Worm (Caenorhabditis elegans) whole organism, L1 larva: Measurements from ENCODE around the gene far-2.

Experiments
- Y116A8C.19 ChIP-seq: sonication (generic microtip); optimal IDR thresholded peaks from 2 replicates; lab custom pipeline; 2016; ENCODE audit warnings: missing compliant biosample characterization, missing genetic modification characterization, borderline replicate concordance
- blmp-1 ChIP-seq: fragments of 150-350 bp; optimal IDR thresholded peaks from 2 replicates; lab custom pipeline; 2014; ENCODE audit warnings: missing biosample characterization, missing genetic modification characterization
- ceh-82 ChIP-seq, 3 experiments: fragments of 150-350 bp in 1 of 3; sonication (generic microtip) in 2 of 3; optimal IDR thresholded peaks; 2 replicates each; lab custom pipeline; 2014 to 2017; ENCODE audit warnings: missing biosample characterization in 3 of 3, missing genetic modification characterization in 3 of 3
- dpl-1 ChIP-seq, 3 experiments: fragments of 150-350 bp in 2 of 3; sonication (generic microtip) in 1 of 3; optimal IDR thresholded peaks; 2 replicates each; lab custom pipeline; 2014 to 2017; ENCODE audit warnings: missing biosample characterization in 3 of 3, missing genetic modification characterization in 3 of 3, missing genetic modification reagents in 3 of 3
- dsc-1 ChIP-seq: sonication (generic microtip); optimal IDR thresholded peaks from 2 replicates; lab custom pipeline; 2016; ENCODE audit warnings: mild to moderate bottlenecking, missing genetic modification characterization, missing compliant biosample characterization
- efl-1 ChIP-seq, 4 experiments: fragments of 150-350 bp; optimal IDR thresholded peaks in 3 of 4; peaks in 1 of 4; 1 replicate in 1 of 4; 2 replicates in 3 of 4; lab custom pipeline; 2014; ENCODE audit warnings: missing biosample characterization in 2 of 4, missing genetic modification characterization in 2 of 4, missing genetic modification reagents in 2 of 4
- efl-3 ChIP-seq: fragments of 200-800 bp; sonication (Bioruptor generic); optimal IDR thresholded peaks from 2 replicates; lab custom pipeline; 2018; ENCODE audit warnings: mild to moderate bottlenecking, missing genetic modification characterization, missing compliant biosample characterization
- elt-2 ChIP-seq: sonication (generic microtip); optimal IDR thresholded peaks from 2 replicates; lab custom pipeline; 2016; ENCODE audit warnings: missing genetic modification characterization, mild to moderate bottlenecking, inconsistent platforms, missing compliant biosample characterization, missing genetic modification reagents
- fkh-10 ChIP-seq: sonication (generic microtip); optimal IDR thresholded peaks from 2 replicates; lab custom pipeline; 2017; ENCODE audit warnings: missing biosample characterization, missing genetic modification reagents, missing genetic modification characterization
- fkh-4 ChIP-seq: sonication (generic microtip); optimal IDR thresholded peaks from 2 replicates; lab custom pipeline; 2016; ENCODE audit warnings: missing compliant biosample characterization, missing genetic modification characterization, borderline replicate concordance
- fkh-8 ChIP-seq: sonication (generic microtip); optimal IDR thresholded peaks from 2 replicates; lab custom pipeline; 2016; ENCODE audit warnings: mild to moderate bottlenecking, missing genetic modification characterization, missing compliant biosample characterization
- fos-1 ChIP-seq: fragments of 150-350 bp; optimal IDR thresholded peaks from 2 replicates; lab custom pipeline; 2014; ENCODE audit warnings: missing biosample characterization, missing genetic modification characterization
- hlh-4 ChIP-seq: sonication (generic microtip); optimal IDR thresholded peaks from 2 replicates; lab custom pipeline; 2016; ENCODE audit warnings: mild to moderate bottlenecking, missing genetic modification characterization, missing compliant biosample characterization
- hpl-2 ChIP-seq: fragments of 150-350 bp; optimal IDR thresholded peaks from 2 replicates; lab custom pipeline; 2014; ENCODE audit warnings: missing biosample characterization, missing genetic modification reagents, missing genetic modification characterization
- irx-1 ChIP-seq: sonication (generic microtip); optimal IDR thresholded peaks from 2 replicates; lab custom pipeline; 2016; ENCODE audit warnings: missing genetic modification characterization, missing compliant biosample characterization
- isw-1 ChIP-seq: fragments of 200-800 bp; sonication (Bioruptor generic); IDR thresholded peaks from 2 replicates; pipeline ENCODE4 v1.3.6; 2022; ENCODE audit warnings: missing genetic modification characterization, missing compliant biosample characterization
- lin-14 ChIP-seq: fragments of 200-800 bp; sonication (Bioruptor generic); optimal IDR thresholded peaks from 2 replicates; lab custom pipeline; 2018; ENCODE audit warnings: mild to moderate bottlenecking, missing genetic modification characterization, moderate library complexity, missing compliant biosample characterization
- lin-35 ChIP-seq, 2 experiments: fragments of 150-350 bp; optimal IDR thresholded peaks; 2 replicates each; lab custom pipeline; 2014; ENCODE audit warnings: missing biosample characterization in 2 of 2, missing genetic modification characterization in 2 of 2, missing genetic modification reagents in 2 of 2
- lin-39 ChIP-seq: fragments of 150-350 bp; optimal IDR thresholded peaks from 2 replicates; lab custom pipeline; 2014; ENCODE audit warnings: missing biosample characterization, missing genetic modification reagents, missing genetic modification characterization
- lsy-2 ChIP-seq, 2 experiments: fragments of 150-350 bp; optimal IDR thresholded peaks; 2 replicates each; lab custom pipeline; 2014; ENCODE audit warnings: missing biosample characterization in 2 of 2, missing genetic modification characterization in 2 of 2
- mab-9 ChIP-seq: fragments of 200-800 bp; sonication (Bioruptor generic); IDR thresholded peaks from 2 replicates; pipeline ENCODE4 v1.3.6; 2022; ENCODE audit warnings: missing genetic modification reagents, missing genetic modification characterization, missing compliant biosample characterization
- nhr-12 ChIP-seq: sonication (generic microtip); optimal IDR thresholded peaks from 2 replicates; lab custom pipeline; 2017; ENCODE audit warnings: missing biosample characterization, missing genetic modification characterization
- nhr-19 ChIP-seq: fragments of 200-800 bp; sonication (Bioruptor generic); conservative IDR thresholded peaks from 2 replicates; pipeline ENCODE4 v1.3.6; 2022; ENCODE audit warnings: missing genetic modification characterization, missing compliant biosample characterization
- nhr-47 ChIP-seq: sonication (generic microtip); optimal IDR thresholded peaks from 2 replicates; lab custom pipeline; 2016; ENCODE audit warnings: mild to moderate bottlenecking, missing genetic modification characterization, moderate library complexity, missing compliant biosample characterization
- nhr-71 ChIP-seq: sonication (generic microtip); optimal IDR thresholded peaks from 2 replicates; lab custom pipeline; 2016; ENCODE audit warnings: mild to moderate bottlenecking, missing genetic modification characterization, moderate library complexity, missing compliant biosample characterization
- nhr-85 ChIP-seq: sonication (generic microtip); peaks from one replicate; lab custom pipeline; 2016; ENCODE audit warnings: missing genetic modification characterization, inconsistent platforms, missing compliant biosample characterization
- nhr-90 ChIP-seq: sonication (generic microtip); optimal IDR thresholded peaks from 2 replicates; lab custom pipeline; 2016; ENCODE audit warnings: mild to moderate bottlenecking, missing genetic modification characterization, missing compliant biosample characterization; ENCODE audit not compliant: poor library complexity
- pax-3 ChIP-seq: fragments of 200-800 bp; sonication (Bioruptor generic); optimal IDR thresholded peaks from 2 replicates; lab custom pipeline; 2018; ENCODE audit warnings: mild to moderate bottlenecking, missing genetic modification characterization, moderate library complexity, missing compliant biosample characterization
- sup-37 ChIP-seq: fragments of 200-800 bp; sonication (Bioruptor generic); optimal IDR thresholded peaks from 2 replicates; lab custom pipeline; 2018; ENCODE audit warnings: mild to moderate bottlenecking, missing genetic modification characterization, missing compliant biosample characterization
- swsn-7 ChIP-seq: sonication (generic microtip); optimal IDR thresholded peaks from 2 replicates; lab custom pipeline; 2016; ENCODE audit warnings: missing genetic modification characterization, missing compliant biosample characterization
- unc-30 ChIP-seq: sonication (generic microtip); optimal IDR thresholded peaks from 2 replicates; lab custom pipeline; 2017; ENCODE audit warnings: missing biosample characterization, missing genetic modification characterization
- unc-62 ChIP-seq: fragments of 150-350 bp; optimal IDR thresholded peaks from 2 replicates; lab custom pipeline; 2014; ENCODE audit warnings: missing biosample characterization, missing genetic modification reagents, missing genetic modification characterization
- vab-15 ChIP-seq: sonication (generic microtip); optimal IDR thresholded peaks from 2 replicates; lab custom pipeline; 2017; ENCODE audit warnings: missing genotype, mild to moderate bottlenecking, missing genetic modification characterization, missing compliant biosample characterization
- zag-1 ChIP-seq: fragments of 150-350 bp; optimal IDR thresholded peaks from 2 replicates; lab custom pipeline; 2014; ENCODE audit warnings: missing biosample characterization, missing genetic modification characterization
- ztf-4 ChIP-seq: fragments of 150-350 bp; optimal IDR thresholded peaks from 2 replicates; lab custom pipeline; 2014; ENCODE audit warnings: missing biosample characterization, missing genetic modification characterization

Gene far-2

DNA sequence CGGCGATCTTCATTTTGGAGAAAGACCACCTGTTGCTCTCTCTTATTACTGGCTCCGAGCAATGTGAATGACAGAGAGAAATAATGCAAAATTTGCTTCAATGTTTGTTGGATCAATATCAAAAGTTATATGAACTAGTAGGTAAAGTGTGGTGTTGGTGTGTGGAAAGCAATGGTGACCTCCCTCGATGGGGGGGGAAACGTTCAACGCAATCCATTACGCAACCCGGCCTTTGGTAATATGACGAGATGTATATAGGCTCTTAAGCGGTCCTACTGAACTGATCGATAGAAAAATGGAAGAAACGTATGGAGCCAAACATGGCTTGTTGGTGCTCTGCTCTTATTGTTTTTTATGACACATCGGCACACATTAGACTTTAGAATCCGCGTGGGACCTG is 28.1 kb downstream of the far-2 start:
- TF ChIP-seq lin-39 = no peak
- TF ChIP-seq unc-30 = no peak
- no peak for TF ChIP-seq mab-9 (GFP tag; lab: Robert Waterston, UW)
- TF ChIP-seq zag-1 (tag; lab: Kevin White, UChicago) = no peak
- no peak for TF ChIP-seq nhr-90
- no peak for TF ChIP-seq pax-3 (tag; lab: Kevin White, UChicago)
- TF ChIP-seq lsy-2 (tag; optimal IDR thresholded peaks at IDR 0.05; lab: Kevin White, UChicago) = no peak
- TF ChIP-seq efl-1 (optimal IDR thresholded peaks at IDR 0.05; lab: Kevin White, UChicago) = no peak
- peak in 1 of 2 experiments; percentile 83 for TF ChIP-seq efl-1 (GFP tag; optimal IDR thresholded peaks at IDR 0.05 in 1 of 2; lab: Kevin White, UChicago)
- no peak for TF ChIP-seq nhr-71 (tag; lab: Kevin White, UChicago)

DNA sequence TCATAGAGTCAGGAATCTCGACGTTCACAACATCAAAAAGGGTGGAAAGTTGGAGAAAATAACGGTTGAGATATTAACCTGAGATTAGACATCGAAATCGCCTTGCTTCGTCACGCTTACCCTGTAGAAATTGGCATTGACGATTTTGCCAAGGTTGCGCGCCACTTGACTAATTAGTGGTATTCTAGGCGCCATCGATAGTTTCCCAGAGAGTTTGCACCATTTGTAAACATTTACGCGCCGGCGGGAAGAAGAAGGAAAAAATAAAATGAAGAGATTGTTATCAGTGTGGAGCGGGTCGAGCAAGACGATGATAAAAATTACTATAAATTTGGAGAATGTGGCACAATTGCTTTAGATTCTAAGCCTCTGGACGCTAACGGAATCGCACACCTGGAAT is 28.6 kb downstream of the far-2 start:
- TF ChIP-seq blmp-1 (peak; percentile 46), fos-1 (no peak), dsc-1 (tag; lab: Kevin White, UChicago) (no peak), lin-14 (GFP tag; lab: Kevin White, UChicago) (peak; percentile 22), efl-3 (GFP tag; lab: Kevin White, UChicago) (no peak), nhr-85 (tag; lab: Kevin White, UChicago) (peak; percentile 53), elt-2 (peak; percentile 28)

DNA sequence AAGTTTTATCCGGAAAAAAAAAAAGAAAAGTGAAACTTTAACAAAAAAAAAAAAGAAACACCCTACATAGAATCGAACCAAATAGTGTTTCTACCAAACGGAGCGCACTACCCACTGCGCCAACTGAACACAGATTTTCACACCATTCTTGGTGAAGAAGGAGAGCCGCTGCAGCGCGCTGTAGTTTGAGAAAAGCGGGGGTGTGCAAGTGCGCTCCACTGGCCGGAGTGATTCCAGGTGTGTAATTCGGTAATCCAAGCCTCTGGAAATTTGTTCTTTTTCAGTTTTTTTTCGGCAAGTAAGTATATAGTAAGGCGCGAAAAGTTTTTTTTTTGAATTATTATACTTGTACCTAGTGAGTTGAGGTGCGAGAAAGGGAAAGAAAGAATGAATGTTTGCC is 29.3 kb downstream of the far-2 start:
- TF ChIP-seq lsy-2 (tag; optimal IDR thresholded peaks at IDR 0.05; lab: Kevin White, UChicago) (peak in 1 of 2 experiments; percentile 19), efl-1 (optimal IDR thresholded peaks at IDR 0.05; lab: Kevin White, UChicago) (peak in 1 of 2 experiments; percentile 25), efl-1 (GFP tag; optimal IDR thresholded peaks at IDR 0.05 in 1 of 2; lab: Kevin White, UChicago) (peak in 1 of 2 experiments; percentile 10), nhr-47 (peak; percentile 12), fkh-8 (tag; lab: Kevin White, UChicago) (peak; percentile 16), nhr-71 (tag; lab: Kevin White, UChicago) (peak; percentile 27), dpl-1 (GFP tag; optimal IDR thresholded peaks at IDR 0.05; lab: Kevin White, UChicago) (peak in 1 of 3 experiments; percentile 11), isw-1 (GFP tag; lab: Robert Waterston, UW) (peak; percentile 21; the same call in 1 of the 2 replicates), lin-14 (GFP tag; lab: Kevin White, UChicago) (peak; percentile 10)
- TF ChIP-seq, all 84 proteins: peak for 8; not testable (repeated sequence) for 76

DNA sequence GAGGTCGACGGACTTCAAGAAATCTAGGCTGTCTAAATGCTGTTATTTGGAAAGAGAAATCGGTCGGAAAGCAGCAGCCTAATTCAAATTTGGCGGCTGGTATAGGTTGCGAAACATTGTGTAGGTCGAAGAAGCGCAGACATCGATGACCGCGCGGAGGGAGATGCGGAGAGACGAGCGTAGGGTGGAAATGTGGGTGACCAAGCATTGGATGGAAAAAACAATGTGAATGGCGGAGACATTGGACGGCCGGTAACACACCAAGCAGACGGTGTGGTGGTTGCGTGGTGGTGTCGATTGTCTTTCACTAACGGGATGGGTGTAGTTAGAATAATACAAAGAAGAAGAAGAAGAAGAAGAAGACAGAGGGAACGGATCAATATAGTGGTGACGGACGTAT is 30.9 kb downstream of the far-2 start:
- TF ChIP-seq efl-1 (optimal IDR thresholded peaks at IDR 0.05; lab: Kevin White, UChicago) = no peak
- TF ChIP-seq efl-1 (GFP tag; optimal IDR thresholded peaks at IDR 0.05 in 1 of 2; lab: Kevin White, UChicago) = peak; percentile 43 to 85
- no peak for TF ChIP-seq ceh-82 (tag; optimal IDR thresholded peaks at IDR 0.05; lab: Kevin White, UChicago)
- TF ChIP-seq blmp-1 = peak; percentile 23

DNA sequence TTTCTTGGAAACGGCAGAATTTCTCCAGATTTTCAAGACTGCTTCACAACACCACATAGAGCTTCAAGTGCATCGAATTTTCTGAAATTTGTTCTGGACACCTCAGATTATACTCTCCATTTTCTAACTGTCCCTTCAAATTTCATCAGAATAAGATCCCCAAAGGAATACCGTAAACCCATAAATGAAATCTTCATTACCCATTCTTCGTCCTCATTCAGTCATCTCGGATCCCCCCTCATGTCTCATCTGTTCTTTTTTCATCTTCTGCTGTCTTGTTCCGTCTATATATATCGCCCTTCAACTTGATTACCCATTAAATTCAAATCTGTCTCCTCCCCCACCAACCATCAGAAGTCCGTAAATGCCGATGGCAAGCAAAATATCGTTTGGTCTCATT is 32.4 kb downstream of the far-2 start:
- TF ChIP-seq blmp-1 (peak; percentile 0), irx-1 (tag; lab: Kevin White, UChicago) (no peak)
- TF ChIP-seq, all 84 proteins: peak for 1

DNA sequence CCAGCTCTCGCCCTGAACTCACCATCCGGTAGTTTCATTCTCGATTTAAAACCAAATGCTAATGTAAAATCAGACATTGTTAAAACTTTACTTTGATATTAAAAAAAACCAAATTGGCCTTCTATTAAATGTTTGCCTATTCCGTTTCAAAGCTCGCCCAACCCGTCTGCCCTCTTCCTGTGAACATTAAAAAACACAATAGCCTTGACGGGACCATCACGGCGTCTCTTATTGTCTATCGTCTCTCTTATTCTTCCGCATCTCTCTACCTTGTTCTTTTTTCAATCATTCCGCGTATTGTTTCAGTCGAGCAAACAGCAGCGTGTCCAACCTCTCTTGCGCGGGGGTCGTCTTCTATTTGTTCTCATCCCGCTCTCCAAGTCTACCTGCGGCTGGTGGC is 33.0 kb downstream of the far-2 start, which contains the start of gene ZK512.1:
Gene ZK512.1, plus strand, starts transcription at position 301 of the 400 bp plus-strand sequence.
- TF ChIP-seq swsn-7 (tag; lab: Kevin White, UChicago) (no peak), efl-1 (optimal IDR thresholded peaks at IDR 0.05; lab: Kevin White, UChicago) (no peak), efl-1 (GFP tag; optimal IDR thresholded peaks at IDR 0.05 in 1 of 2; lab: Kevin White, UChicago) (peak in 1 of 2 experiments; percentile 65)
- TF ChIP-seq, all 84 proteins: peak for 1

DNA sequence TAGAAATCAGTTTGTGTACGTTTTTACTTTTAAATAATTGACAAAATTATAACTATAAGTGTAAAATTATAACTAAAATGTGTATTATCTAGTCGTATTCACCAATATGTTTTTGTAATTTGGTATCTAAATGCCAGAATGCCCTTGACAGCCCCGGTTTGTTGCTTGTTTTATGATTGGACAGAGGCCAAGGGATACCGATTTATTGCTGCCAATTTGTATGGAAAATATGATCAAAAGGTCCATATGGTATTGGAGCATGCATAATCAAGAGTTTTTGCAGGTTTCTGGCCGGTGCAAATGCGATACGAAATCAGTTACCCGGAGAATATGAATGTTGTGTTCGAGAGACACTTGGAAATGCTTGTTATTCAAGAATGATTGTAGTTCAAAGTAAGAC is 34.1 kb downstream of the far-2 start:
- TF ChIP-seq hpl-2 (GFP tag; lab: Kevin White, UChicago) (no peak), unc-62 (GFP tag; lab: Kevin White, UChicago) (no peak), nhr-19 (no peak), hlh-4 (no peak), vab-15 (no peak), nhr-12 (tag; lab: Kevin White, UChicago) (no peak), ztf-4 (tag; lab: Kevin White, UChicago) (no peak), lsy-2 (tag; optimal IDR thresholded peaks at IDR 0.05; lab: Kevin White, UChicago) (no peak), fkh-10 (no peak), fkh-4 (tag; lab: Kevin White, UChicago) (no peak), sup-37 (GFP tag; lab: Kevin White, UChicago) (no peak), lin-35 (GFP tag; optimal IDR thresholded peaks at IDR 0.05; lab: Kevin White, UChicago) (no peak), Y116A8C.19 (tag; lab: Kevin White, UChicago) (no peak)
- TF ChIP-seq, all 84 proteins: peak for 0
